Fruit fly (Drosophila melanogaster) whole organism, embryonic: ENCODE measurements around the gene sesB.

Source experiments
- B-H2 ChIP-seq: fragments of 200-800 bp; sonication (Bioruptor generic); optimal IDR thresholded peaks from 2 replicates; lab custom pipeline; 2018; ENCODE audit warnings: missing biosample characterization, mild to moderate bottlenecking, missing genetic modification characterization
- Bgb ChIP-seq: fragments of 200-800 bp; sonication (Bioruptor generic); IDR thresholded peaks from 2 replicates; pipeline ENCODE4 v1.3.6; 2022; ENCODE audit warnings: missing biosample characterization, missing genetic modification characterization; ENCODE audit not compliant: partially characterized antibody
- CG10274 ChIP-seq: fragments of 200-800 bp; sonication (Bioruptor generic); optimal IDR thresholded peaks from 3 replicates; lab custom pipeline; 2017; ENCODE audit warnings: missing biosample characterization, mild to moderate bottlenecking, missing genetic modification characterization
- CG10979 ChIP-seq: fragments of 200-800 bp; sonication (Bioruptor generic); optimal IDR thresholded peaks from 2 replicates; lab custom pipeline; 2018; ENCODE audit warnings: missing biosample characterization, mild to moderate bottlenecking, missing genetic modification characterization, moderate library complexity
- CG12104 ChIP-seq: fragments of 200-800 bp; sonication (Bioruptor generic); optimal IDR thresholded peaks from 3 replicates; lab custom pipeline; 2016; ENCODE audit warnings: missing biosample characterization, missing genetic modification characterization
- CG12299 ChIP-seq: fragments of 200-800 bp; sonication (Bioruptor generic); optimal IDR thresholded peaks from 2 replicates; lab custom pipeline; 2018; ENCODE audit warnings: missing biosample characterization, mild to moderate bottlenecking, missing genetic modification characterization
- CG1233 ChIP-seq: fragments of 200-800 bp; sonication (Bioruptor generic); optimal IDR thresholded peaks from 4 replicates; lab custom pipeline; 2018; ENCODE audit warnings: missing biosample characterization, mild to moderate bottlenecking, missing genetic modification characterization
- CG14710 ChIP-seq: fragments of 200-800 bp; sonication (Bioruptor generic); optimal IDR thresholded peaks from 3 replicates; lab custom pipeline; 2019; ENCODE audit warnings: missing biosample characterization, mild to moderate bottlenecking, missing genetic modification characterization, moderate library complexity
- CG17361 ChIP-seq: fragments of 200-800 bp; sonication (Bioruptor generic); IDR thresholded peaks from 3 replicates; pipeline ENCODE4 v1.3.6; 2022; ENCODE audit warnings: missing biosample characterization, missing genetic modification characterization
- CG2889 ChIP-seq: fragments of 200-800 bp; sonication (Bioruptor generic); IDR thresholded peaks from 3 replicates; pipeline ENCODE4 v1.3.6; 2022; ENCODE audit warnings: missing biosample characterization, missing genetic modification characterization
- CG33557 ChIP-seq: fragments of 200-800 bp; sonication (Bioruptor generic); optimal IDR thresholded peaks from 2 replicates; lab custom pipeline; 2019; ENCODE audit warnings: missing biosample characterization, mild to moderate bottlenecking, missing genetic modification characterization, moderate library complexity
- CG34376 ChIP-seq: fragments of 200-800 bp; sonication (Bioruptor generic); optimal IDR thresholded peaks from 2 replicates; lab custom pipeline; 2018; ENCODE audit warnings: missing biosample characterization, mild to moderate bottlenecking, missing genetic modification characterization
- CG34422 ChIP-seq: fragments of 200-800 bp; sonication (Bioruptor generic); IDR thresholded peaks from 3 replicates; pipeline ENCODE4 v1.3.6; 2022; ENCODE audit warnings: missing biosample characterization, missing genetic modification characterization
- CG5180 ChIP-seq: fragments of 200-800 bp; sonication (Bioruptor generic); optimal IDR thresholded peaks from 3 replicates; lab custom pipeline; 2017; ENCODE audit warnings: missing biosample characterization, missing genetic modification characterization, mild to moderate bottlenecking, moderate library complexity, missing genetic modification reagents
- CG8478 ChIP-seq: fragments of >200 bp; optimal IDR thresholded peaks from 2 replicates; lab custom pipeline; 2018
- CG9797 ChIP-seq: fragments of 200-800 bp; sonication (Bioruptor generic); optimal IDR thresholded peaks from 3 replicates; lab custom pipeline; 2018; ENCODE audit warnings: missing biosample characterization, mild to moderate bottlenecking, missing genetic modification characterization
- Camta ChIP-seq: fragments of 200-800 bp; sonication (Bioruptor generic); optimal IDR thresholded peaks from 2 replicates; lab custom pipeline; 2016; ENCODE audit warnings: missing biosample characterization, missing genetic modification characterization
- Dad ChIP-seq: fragments of 200-800 bp; sonication (Bioruptor generic); optimal IDR thresholded peaks from 3 replicates; lab custom pipeline; 2016; ENCODE audit warnings: missing biosample characterization, missing genetic modification characterization
- GATAe ChIP-seq: fragments of 200-800 bp; sonication (Bioruptor generic); conservative IDR thresholded peaks from 2 replicates; pipeline ENCODE4 v1.3.6; 2022; ENCODE audit warnings: missing biosample characterization, missing genetic modification characterization
- HLHmδ ChIP-seq: fragments of 200-800 bp; sonication (Bioruptor generic); optimal IDR thresholded peaks from 2 replicates; lab custom pipeline; 2018; ENCODE audit warnings: missing biosample characterization, mild to moderate bottlenecking, missing genetic modification characterization, moderate library complexity
- Hr51 ChIP-seq, 2 experiments: fragments of 200-800 bp; sonication (Bioruptor generic); optimal IDR thresholded peaks; 2 replicates in 1 of 2; 3 replicates in 1 of 2; lab custom pipeline; 2016 to 2018; ENCODE audit warnings: missing biosample characterization in 2 of 2, missing genetic modification characterization in 2 of 2, mild to moderate bottlenecking in 1 of 2, moderate library complexity in 1 of 2
- Hr78 ChIP-seq, 2 experiments: fragments of 200-800 bp in 1 of 2; fragments of >200 bp in 1 of 2; sonication (Bioruptor generic) in 1 of 2; optimal IDR thresholded peaks; 2 replicates each; lab custom pipeline; 2017 to 2019; ENCODE audit warnings: missing biosample characterization in 2 of 2, missing genetic modification characterization in 2 of 2, mild to moderate bottlenecking in 1 of 2, moderate library complexity in 1 of 2
- Med ChIP-seq: fragments of 200-800 bp; sonication (Bioruptor generic); peaks from one replicate; lab custom pipeline; 2016; ENCODE audit warnings: missing biosample characterization, missing genetic modification characterization, mild to moderate bottlenecking, inconsistent platforms, moderate library complexity
- Mes4 ChIP-seq: fragments of 200-800 bp; sonication (Bioruptor generic); optimal IDR thresholded peaks from 2 replicates; lab custom pipeline; 2016; ENCODE audit warnings: missing biosample characterization, missing genetic modification characterization
- NK7.1 ChIP-seq: fragments of 200-800 bp; sonication (Bioruptor generic); optimal IDR thresholded peaks from 3 replicates; lab custom pipeline; 2016; ENCODE audit warnings: missing biosample characterization, missing genetic modification characterization
- TFAM ChIP-seq: fragments of 200-800 bp; sonication (Bioruptor generic); optimal IDR thresholded peaks from 2 replicates; lab custom pipeline; 2017; ENCODE audit warnings: missing biosample characterization, missing genetic modification characterization, inconsistent platforms
- Taf1 ChIP-seq: fragments of 200-800 bp; sonication (Bioruptor generic); IDR thresholded peaks from 2 replicates; pipeline ENCODE4 v1.3.6; 2022; ENCODE audit warnings: missing biosample characterization, missing genetic modification characterization
- ase ChIP-seq: fragments of 200-800 bp; sonication (Bioruptor generic); IDR thresholded peaks from 3 replicates; pipeline ENCODE4 v1.3.6; 2022; ENCODE audit warnings: missing biosample characterization, missing genetic modification characterization
- ash1 ChIP-seq: fragments of 200-800 bp; sonication (Bioruptor generic); optimal IDR thresholded peaks from 2 replicates; lab custom pipeline; 2018; ENCODE audit warnings: missing biosample characterization, mild to moderate bottlenecking, missing genetic modification characterization
- bcd ChIP-seq: fragments of 200-800 bp; sonication (Bioruptor generic); optimal IDR thresholded peaks from 2 replicates; lab custom pipeline; 2017; ENCODE audit warnings: missing biosample characterization, mild to moderate bottlenecking, missing genetic modification characterization
- btn ChIP-seq: fragments of 200-800 bp; sonication (Bioruptor generic); optimal IDR thresholded peaks from 2 replicates; lab custom pipeline; 2016; ENCODE audit warnings: missing biosample characterization, missing genetic modification characterization
- corto ChIP-seq: fragments of 200-800 bp; sonication (Bioruptor generic); optimal IDR thresholded peaks from 2 replicates; lab custom pipeline; 2016; ENCODE audit warnings: missing biosample characterization, mild to moderate bottlenecking, missing genetic modification characterization, moderate library complexity
- gce ChIP-seq: fragments of 200-800 bp; sonication (Bioruptor generic); IDR thresholded peaks from 3 replicates; pipeline ENCODE4 v1.3.6; 2022; ENCODE audit warnings: missing biosample characterization, missing genetic modification characterization
- gem ChIP-seq: fragments of 200-800 bp; sonication (Bioruptor generic); optimal IDR thresholded peaks from 2 replicates; lab custom pipeline; 2019; ENCODE audit warnings: missing biosample characterization, mild to moderate bottlenecking, missing genetic modification characterization, moderate library complexity
- hth ChIP-seq: fragments of >200 bp; optimal IDR thresholded peaks from 2 replicates; lab custom pipeline; 2017; ENCODE audit warnings: inconsistent platforms
- klu ChIP-seq: fragments of 200-800 bp; sonication (Bioruptor generic); IDR thresholded peaks from 2 replicates; pipeline ENCODE4 v1.3.6; 2022; ENCODE audit warnings: missing biosample characterization, missing genetic modification characterization
- lmd ChIP-seq: fragments of 200-800 bp; sonication (Bioruptor generic); IDR thresholded peaks from 2 replicates; pipeline ENCODE4 v1.3.6; 2022; ENCODE audit warnings: missing biosample characterization, missing genetic modification characterization
- mam ChIP-seq: fragments of 200-800 bp; sonication (Bioruptor generic); optimal IDR thresholded peaks from 3 replicates; lab custom pipeline; 2016; ENCODE audit warnings: missing biosample characterization, missing genetic modification characterization
- odd ChIP-seq: fragments of 200-800 bp; sonication (Bioruptor generic); optimal IDR thresholded peaks from 2 replicates; lab custom pipeline; 2017; ENCODE audit warnings: missing biosample characterization, mild to moderate bottlenecking, missing genetic modification characterization
- onecut ChIP-seq: fragments of 200-800 bp; sonication (Bioruptor generic); IDR thresholded peaks from 2 replicates; pipeline ENCODE4 v1.3.6; 2022; ENCODE audit warnings: missing biosample characterization, missing genetic modification characterization
- p53 ChIP-seq: fragments of 200-800 bp; sonication (Bioruptor generic); optimal IDR thresholded peaks from 2 replicates; lab custom pipeline; 2016; ENCODE audit warnings: missing biosample characterization, missing genetic modification characterization
- seq ChIP-seq: fragments of 200-800 bp; sonication (Bioruptor generic); IDR thresholded peaks from 2 replicates; pipeline ENCODE4 v1.3.6; 2022; ENCODE audit warnings: missing biosample characterization, missing genetic modification characterization
- so ChIP-seq: fragments of 200-800 bp; sonication (Bioruptor generic); IDR thresholded peaks from 3 replicates; pipeline ENCODE4 v1.3.6; 2022; ENCODE audit warnings: missing biosample characterization, missing genetic modification characterization
- sob ChIP-seq: fragments of 200-800 bp; sonication (Bioruptor generic); IDR thresholded peaks from 2 replicates; pipeline ENCODE4 v1.3.6; 2022; ENCODE audit warnings: missing biosample characterization, missing genetic modification characterization
- ssp ChIP-seq: fragments of 200-800 bp; sonication (Bioruptor generic); IDR thresholded peaks from 2 replicates; pipeline ENCODE4 v1.3.6; 2022; ENCODE audit warnings: missing biosample characterization, missing genetic modification characterization
- tx ChIP-seq: fragments of 200-800 bp; sonication (Bioruptor generic); optimal IDR thresholded peaks from 2 replicates; lab custom pipeline; 2016; ENCODE audit warnings: missing biosample characterization, missing genetic modification characterization
- unpg ChIP-seq: fragments of 200-800 bp; sonication (Bioruptor generic); optimal IDR thresholded peaks from 3 replicates; lab custom pipeline; 2018; ENCODE audit warnings: missing biosample characterization, mild to moderate bottlenecking, missing genetic modification characterization, moderate library complexity
- wek ChIP-seq: fragments of 200-800 bp; sonication (Bioruptor generic); optimal IDR thresholded peaks from 3 replicates; lab custom pipeline; 2018; ENCODE audit warnings: missing biosample characterization, mild to moderate bottlenecking, missing genetic modification characterization, moderate library complexity
- wor ChIP-seq: fragments of 200-800 bp; sonication (Bioruptor generic); IDR thresholded peaks from 2 replicates; pipeline ENCODE4 v1.3.6; 2022; ENCODE audit warnings: missing biosample characterization, missing genetic modification characterization
- zfh2 ChIP-seq: fragments of 200-800 bp; sonication (Bioruptor generic); optimal IDR thresholded peaks from 2 replicates; lab custom pipeline; 2016; ENCODE audit warnings: missing biosample characterization, missing genetic modification characterization

sesB gene

DNA sequence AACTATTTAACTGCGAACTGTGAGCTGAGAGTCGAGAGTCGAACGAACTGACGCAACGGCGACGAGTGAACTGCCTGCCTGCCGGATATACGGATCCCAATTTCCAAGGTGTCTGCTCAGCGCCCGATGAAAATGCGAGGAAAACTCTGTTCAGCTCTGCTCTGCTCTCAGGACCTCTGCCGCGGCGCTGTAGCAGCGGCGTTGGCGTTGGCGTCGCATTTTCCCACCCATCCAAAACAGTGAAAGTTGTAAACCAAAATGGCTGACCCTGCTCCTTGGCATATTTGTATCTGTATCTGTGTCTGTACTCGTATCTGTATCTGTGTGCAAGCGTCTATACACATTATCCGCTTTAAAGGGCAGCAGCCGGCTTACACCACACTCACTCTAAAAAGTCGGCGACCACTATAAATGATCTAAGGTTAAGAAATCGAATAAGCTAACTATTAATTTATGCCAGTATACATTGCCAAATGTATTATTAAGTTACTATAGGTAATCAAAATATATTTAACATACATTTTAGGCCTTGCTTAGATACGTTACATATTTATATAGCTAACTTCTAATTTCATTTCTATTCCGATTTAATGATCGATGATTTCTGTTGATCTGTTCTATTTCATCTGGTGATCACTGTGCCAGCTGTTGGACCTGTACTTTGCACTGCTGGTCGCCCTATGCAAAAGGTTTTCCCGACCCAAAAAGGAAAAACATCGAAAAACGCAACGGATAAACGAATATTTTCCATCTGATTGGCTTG, 36.1 kb upstream of the sesB start (continued):
- TF ChIP-seq lmd (GFP tag; lab: Robert Waterston, UW) (peak; percentile 65), so (GFP tag; lab: Robert Waterston, UW) (peak; percentile 34; the same call in 1 of the 3 replicates), p53 (no peak), Dad (GFP tag; lab: Kevin White, UChicago) (no peak), bcd (GFP tag; lab: Kevin White, UChicago) (peak; percentile 68), CG34422 (GFP tag; lab: Robert Waterston, UW) (no peak), hth (lab: Kevin White, UChicago) (no peak), CG33557 (GFP tag; lab: Kevin White, UChicago) (peak; percentile 87), CG17361 (GFP tag; lab: Robert Waterston, UW) (peak; percentile 86), B-H2 (GFP tag; lab: Kevin White, UChicago) (no peak), CG9797 (no peak), wek (GFP tag; lab: Kevin White, UChicago) (peak; percentile 2), odd (GFP tag; lab: Kevin White, UChicago) (peak; percentile 47), gce (no peak), corto (GFP tag; lab: Kevin White, UChicago) (no peak), Hr51 (GFP tag; optimal IDR thresholded peaks at IDR 0.05; lab: Kevin White, UChicago) (peak; percentile 48 to 71), CG12104 (GFP tag; lab: Kevin White, UChicago) (no peak), wor (GFP tag; lab: Robert Waterston, UW) (peak; percentile 52), ase (GFP tag; lab: Robert Waterston, UW) (no peak), CG34376 (GFP tag; lab: Kevin White, UChicago) (peak; percentile 23), zfh2 (GFP tag; lab: Kevin White, UChicago) (no peak), GATAe (GFP tag; lab: Robert Waterston, UW) (no peak), gem (tag; lab: Kevin White, UChicago) (peak; percentile 89), Taf1 (GFP tag; lab: Robert Waterston, UW) (no peak), CG8478 (lab: Kevin White, UChicago) (no peak), Camta (no peak), CG1233 (GFP tag; lab: Kevin White, UChicago) (peak; percentile 45), Bgb (GFP tag; lab: Robert Waterston, UW) (no peak), ash1 (no peak), seq (GFP tag; lab: Robert Waterston, UW) (no peak), klu (no peak), Hr78 (GFP tag; optimal IDR thresholded peaks at IDR 0.05; lab: Kevin White, UChicago) (no peak), CG2889 (GFP tag; lab: Robert Waterston, UW) (no peak), unpg (GFP tag; lab: Kevin White, UChicago) (peak; percentile 73), Med (GFP tag; lab: Kevin White, UChicago) (peak; percentile 77), btn (no peak), mam (no peak), Mes4 (GFP tag; lab: Kevin White, UChicago) (peak; percentile 20), CG10979 (peak; percentile 89), TFAM (GFP tag; lab: Kevin White, UChicago) (no peak), HLHmδ (GFP tag; lab: Kevin White, UChicago) (no peak), CG10274 (GFP tag; lab: Kevin White, UChicago) (peak; percentile 26), CG5180 (GFP tag; lab: Kevin White, UChicago) (peak; percentile 46), sob (GFP tag; lab: Robert Waterston, UW) (no peak), CG12299 (tag; lab: Kevin White, UChicago) (peak; percentile 47), tx (GFP tag; lab: Kevin White, UChicago) (peak; percentile 15), ssp (no peak), NK7.1 (GFP tag; lab: Kevin White, UChicago) (no peak), CG14710 (tag; lab: Kevin White, UChicago) (peak; percentile 90), onecut (peak; percentile 25)
